Worm (Caenorhabditis elegans) whole organism, L2 larva: ENCODE data around the gene vha-4.

Experiments used
- C34F6.9 ChIP-seq: fragments of 150-350 bp; optimal IDR thresholded peaks from 2 replicates; lab custom pipeline; 2014; ENCODE audit warnings: missing biosample characterization, missing genetic modification characterization
- F13H6.1 ChIP-seq: sonication (generic microtip); optimal IDR thresholded peaks from 2 replicates; lab custom pipeline; 2016; ENCODE audit warnings: missing genetic modification characterization, missing compliant biosample characterization
- Y55F3AM.14 ChIP-seq: fragments of 200-800 bp; sonication (Bioruptor generic); optimal IDR thresholded peaks from 2 replicates; lab custom pipeline; 2018; ENCODE audit warnings: mild to moderate bottlenecking, missing genetic modification characterization, missing compliant biosample characterization
- ZK546.5 ChIP-seq: sonication (generic microtip); optimal IDR thresholded peaks from 2 replicates; lab custom pipeline; 2017; ENCODE audit warnings: missing biosample characterization, missing genetic modification characterization
- alr-1 ChIP-seq: fragments of 150-350 bp; optimal IDR thresholded peaks from 2 replicates; lab custom pipeline; 2014; ENCODE audit warnings: missing biosample characterization, missing genetic modification characterization
- ama-1 ChIP-seq: fragments of 150-350 bp; optimal IDR thresholded peaks from 2 replicates; lab custom pipeline; 2018; ENCODE audit warnings: inconsistent platforms
- blmp-1 ChIP-seq: sonication (generic microtip); optimal IDR thresholded peaks from 2 replicates; lab custom pipeline; 2017; ENCODE audit warnings: missing genetic modification characterization, mild to moderate bottlenecking, missing compliant biosample characterization, antibody characterized with exemption, moderate library complexity; ENCODE audit not compliant: insufficient read depth
- ceh-16 ChIP-seq: fragments of 150-350 bp; optimal IDR thresholded peaks from 2 replicates; lab custom pipeline; 2014; ENCODE audit warnings: missing biosample characterization, missing genetic modification characterization
- crh-2 ChIP-seq: sonication (generic microtip); optimal IDR thresholded peaks from 2 replicates; lab custom pipeline; 2017; ENCODE audit warnings: missing biosample characterization, missing genetic modification characterization
- dmd-4 ChIP-seq: sonication (generic microtip); optimal IDR thresholded peaks from 2 replicates; lab custom pipeline; 2017; ENCODE audit warnings: missing biosample characterization, missing genetic modification characterization
- elt-1 ChIP-seq: fragments of 150-350 bp; optimal IDR thresholded peaks from 2 replicates; lab custom pipeline; 2014; ENCODE audit warnings: missing biosample characterization, missing genetic modification characterization
- elt-3 ChIP-seq: sonication (generic microtip); optimal IDR thresholded peaks from 2 replicates; lab custom pipeline; 2017; ENCODE audit warnings: missing biosample characterization, missing genetic modification characterization
- fos-1 ChIP-seq: fragments of 150-350 bp; optimal IDR thresholded peaks from 2 replicates; lab custom pipeline; 2014; ENCODE audit warnings: missing biosample characterization, missing genetic modification characterization
- lin-11 ChIP-seq: fragments of 150-350 bp; sonication (generic microtip); optimal IDR thresholded peaks from 2 replicates; lab custom pipeline; 2014; ENCODE audit warnings: missing biosample characterization, missing genetic modification characterization, inconsistent platforms, mixed read lengths
- lin-13 ChIP-seq: fragments of 150-350 bp; optimal IDR thresholded peaks from 2 replicates; lab custom pipeline; 2014; ENCODE audit warnings: missing biosample characterization, missing genetic modification reagents, missing genetic modification characterization
- lin-39 ChIP-seq: fragments of 150-350 bp; optimal IDR thresholded peaks from 2 replicates; lab custom pipeline; 2014; ENCODE audit warnings: missing biosample characterization, missing genetic modification reagents, missing genetic modification characterization
- lsy-2 ChIP-seq, 2 experiments: fragments of 150-350 bp in 1 of 2; sonication (generic microtip) in 1 of 2; optimal IDR thresholded peaks; 2 replicates each; lab custom pipeline; 2014 to 2017; ENCODE audit warnings: missing biosample characterization in 2 of 2, missing genetic modification characterization in 2 of 2
- mab-5 ChIP-seq: fragments of 150-350 bp; optimal IDR thresholded peaks from 2 replicates; lab custom pipeline; 2014; ENCODE audit warnings: missing biosample characterization, missing genetic modification characterization
- mbf-1 ChIP-seq: sonication (generic microtip); optimal IDR thresholded peaks from 2 replicates; lab custom pipeline; 2017; ENCODE audit warnings: missing biosample characterization, missing genetic modification characterization
- nhr-10 ChIP-seq: sonication (generic microtip); optimal IDR thresholded peaks from 2 replicates; lab custom pipeline; 2017; ENCODE audit warnings: missing biosample characterization, missing genetic modification characterization
- nhr-11 ChIP-seq: fragments of 150-350 bp; optimal IDR thresholded peaks from 2 replicates; lab custom pipeline; 2014; ENCODE audit warnings: missing biosample characterization, missing genetic modification characterization
- nhr-129 ChIP-seq: fragments of 150-350 bp; optimal IDR thresholded peaks from 2 replicates; lab custom pipeline; 2014; ENCODE audit warnings: missing biosample characterization, missing genetic modification characterization
- nhr-21 ChIP-seq: fragments of 150-350 bp; optimal IDR thresholded peaks from 2 replicates; lab custom pipeline; 2014; ENCODE audit warnings: missing biosample characterization, missing genetic modification characterization
- nhr-23 ChIP-seq: fragments of 150-350 bp; optimal IDR thresholded peaks from 2 replicates; lab custom pipeline; 2014; ENCODE audit warnings: missing biosample characterization, missing genetic modification reagents, missing genetic modification characterization
- nhr-25 ChIP-seq: fragments of 150-350 bp; sonication (generic microtip); optimal IDR thresholded peaks from 3 replicates; lab custom pipeline; 2014; ENCODE audit warnings: missing biosample characterization, missing genetic modification characterization
- nhr-6 ChIP-seq: fragments of 150-350 bp; optimal IDR thresholded peaks from 2 replicates; lab custom pipeline; 2014; ENCODE audit warnings: missing biosample characterization, missing genetic modification characterization
- nhr-77 ChIP-seq: fragments of 150-350 bp; optimal IDR thresholded peaks from 2 replicates; lab custom pipeline; 2014; ENCODE audit warnings: missing biosample characterization, missing genetic modification characterization
- sem-4 ChIP-seq: fragments of 150-350 bp; optimal IDR thresholded peaks from 2 replicates; lab custom pipeline; 2014; ENCODE audit warnings: missing biosample characterization, missing genetic modification reagents, missing genetic modification characterization
- sma-3 ChIP-seq: sonication (generic microtip); optimal IDR thresholded peaks from 2 replicates; lab custom pipeline; 2016; ENCODE audit warnings: missing genetic modification reagents, missing genetic modification characterization, missing compliant biosample characterization
- sma-9 ChIP-seq, 2 experiments: fragments of 150-350 bp in 1 of 2; sonication (generic microtip) in 1 of 2; optimal IDR thresholded peaks; 2 replicates each; lab custom pipeline; 2014 to 2016; ENCODE audit warnings: missing genetic modification characterization in 2 of 2, mild to moderate bottlenecking in 1 of 2, missing biosample characterization in 1 of 2, missing compliant biosample characterization in 1 of 2, missing genetic modification reagents in 1 of 2, moderate library complexity in 1 of 2
- snpc-4 ChIP-seq: fragments of 150-350 bp; optimal IDR thresholded peaks from 2 replicates; lab custom pipeline; 2014; ENCODE audit warnings: missing biosample characterization, missing genetic modification characterization
- unc-39 ChIP-seq: fragments of 150-350 bp; optimal IDR thresholded peaks from 2 replicates; lab custom pipeline; 2014; ENCODE audit warnings: missing biosample characterization, missing genetic modification characterization
- unc-55 ChIP-seq: fragments of 150-350 bp; sonication (generic microtip); optimal IDR thresholded peaks from 3 replicates; lab custom pipeline; 2014; ENCODE audit warnings: missing biosample characterization, missing genetic modification reagents, missing genetic modification characterization
- zag-1 ChIP-seq: fragments of 150-350 bp; optimal IDR thresholded peaks from 2 replicates; lab custom pipeline; 2014; ENCODE audit warnings: missing biosample characterization, missing genetic modification characterization
- ztf-11 ChIP-seq: sonication (generic microtip); optimal IDR thresholded peaks from 2 replicates; lab custom pipeline; 2017; ENCODE audit warnings: missing biosample characterization, missing genetic modification characterization
- ztf-4 ChIP-seq: fragments of 150-350 bp; optimal IDR thresholded peaks from 2 replicates; lab custom pipeline; 2014; ENCODE audit warnings: missing biosample characterization, missing genetic modification characterization

vha-4 gene

DNA sequence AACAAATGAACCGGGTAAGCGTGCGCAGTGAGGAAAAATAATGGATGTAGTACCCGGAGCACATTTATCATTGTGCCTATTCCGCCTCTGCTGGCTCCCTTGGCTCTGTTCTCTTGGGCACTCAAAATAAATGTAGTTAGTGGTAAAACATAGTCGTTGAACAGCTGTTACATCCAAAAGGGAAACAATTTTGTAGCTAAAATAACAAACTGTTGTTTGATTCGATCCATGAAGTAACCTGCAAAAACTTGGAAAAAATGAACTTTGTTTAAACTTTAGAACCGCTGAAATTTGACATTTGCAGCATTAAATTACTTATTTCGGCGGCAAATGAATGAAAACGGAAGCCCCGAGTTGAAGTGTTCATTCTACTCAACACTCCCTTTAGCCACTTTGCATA lies 14.5 kb upstream of the vha-4 start:
- no peak for TF ChIP-seq nhr-25 (tag; lab: Kevin White, UChicago)
- TF ChIP-seq alr-1: no peak
- no peak for TF ChIP-seq mab-5 (tag; lab: Kevin White, UChicago)
- TF ChIP-seq sma-9 (GFP tag; optimal IDR thresholded peaks at IDR 0.05; lab: Kevin White, UChicago): peak; percentile 13
- TF ChIP-seq sma-9 (tag; optimal IDR thresholded peaks at IDR 0.05; lab: Kevin White, UChicago): no peak
- no peak for TF ChIP-seq mbf-1 (tag; lab: Kevin White, UChicago)
- TF ChIP-seq nhr-6 (tag; lab: Kevin White, UChicago): no peak
- TF ChIP-seq, all 48 proteins: peak for 1

DNA sequence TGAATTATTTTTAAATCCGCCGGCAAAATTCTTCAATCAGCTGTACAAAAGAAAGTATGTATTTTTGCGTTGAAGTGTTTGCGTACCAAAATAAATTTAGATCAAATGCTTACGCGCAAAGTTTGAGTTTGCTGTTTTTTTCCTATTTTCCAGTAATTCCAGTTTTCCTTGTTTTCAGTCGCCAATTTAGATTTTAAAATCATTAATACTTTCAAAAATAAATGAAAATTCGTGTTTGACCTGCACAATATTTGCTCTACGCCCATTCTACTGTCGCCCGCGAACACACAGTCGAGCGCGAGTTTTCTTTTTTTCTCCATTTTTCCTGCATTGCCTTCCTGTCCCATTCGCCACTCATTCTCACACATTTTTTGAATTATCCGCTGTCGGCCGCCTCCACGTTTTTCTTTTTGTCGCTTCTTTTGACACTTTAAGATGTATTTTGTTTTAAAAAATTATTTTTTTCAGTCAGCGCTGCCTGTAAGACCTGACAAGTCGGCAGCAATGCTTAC lies 13.7 kb upstream of the vha-4 start, which contains the start of gene ptc-1:
ptc-1 (plus strand) TSS at position 462 of the 512 bp plus-strand sequence.
- TF ChIP-seq fos-1: no peak
- no peak for TF ChIP-seq nhr-77 (tag; lab: Kevin White, UChicago)
- TF ChIP-seq blmp-1 (tag; lab: Kevin White, UChicago): no peak
- TF ChIP-seq zag-1 (tag; lab: Kevin White, UChicago): no peak
- no peak for TF ChIP-seq nhr-21
- no peak for TF ChIP-seq nhr-25 (tag; lab: Kevin White, UChicago)
- TF ChIP-seq ztf-11 (tag; lab: Kevin White, UChicago): no peak
- TF ChIP-seq sma-9 (GFP tag; optimal IDR thresholded peaks at IDR 0.05; lab: Kevin White, UChicago): no peak
- no peak for TF ChIP-seq sma-9 (tag; optimal IDR thresholded peaks at IDR 0.05; lab: Kevin White, UChicago)
- no peak for TF ChIP-seq nhr-6 (tag; lab: Kevin White, UChicago)
- no peak for TF ChIP-seq dmd-4 (tag; lab: Kevin White, UChicago)
- no peak for TF ChIP-seq alr-1
- no peak for TF ChIP-seq nhr-129 (tag; lab: Kevin White, UChicago)
- TF ChIP-seq ztf-4 (tag; lab: Kevin White, UChicago): no peak
- TF ChIP-seq nhr-23 (tag; lab: Kevin White, UChicago): no peak
- no peak for TF ChIP-seq elt-1

DNA sequence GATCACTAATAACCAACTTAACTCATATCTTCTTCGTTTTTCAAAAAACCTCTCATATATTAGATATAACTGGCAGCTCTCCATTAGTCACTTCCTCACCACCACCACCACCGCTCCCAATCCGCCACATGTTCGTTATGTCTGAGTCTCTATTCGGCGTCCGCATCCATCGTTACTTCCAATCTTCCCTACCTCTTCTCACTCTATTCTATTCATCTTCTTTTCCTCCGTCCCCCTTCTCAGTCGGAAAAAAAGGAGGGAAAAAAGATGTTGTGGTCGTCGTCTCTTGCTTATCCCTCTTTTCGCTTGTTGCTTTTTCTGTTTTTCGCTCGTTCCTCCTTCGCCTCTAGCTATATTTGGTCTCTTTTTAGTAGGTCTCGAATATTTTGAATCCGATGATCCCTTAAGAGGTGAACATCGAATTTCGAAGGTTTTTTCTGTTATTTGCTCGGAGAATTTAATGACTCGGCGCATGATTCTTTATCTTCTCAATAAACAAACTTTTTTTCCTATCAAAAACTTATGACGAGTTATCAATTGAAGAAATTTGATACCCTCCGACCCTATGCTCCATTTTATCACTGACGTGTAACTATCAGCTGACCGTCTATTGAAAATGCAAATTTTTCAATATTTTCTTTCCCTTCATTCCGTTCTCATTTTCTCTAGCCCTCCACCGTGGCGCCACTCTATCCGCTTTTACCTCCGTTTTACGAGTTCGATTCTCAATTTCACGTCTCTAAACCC lies 12.9 kb upstream of the vha-4 start:
- no peak for TF ChIP-seq nhr-21
- TF ChIP-seq nhr-11 (tag; lab: Kevin White, UChicago): no peak
- no peak for TF ChIP-seq nhr-10
- peak; percentile 29 for TF ChIP-seq sma-9 (GFP tag; optimal IDR thresholded peaks at IDR 0.05; lab: Kevin White, UChicago)
- TF ChIP-seq sma-9 (tag; optimal IDR thresholded peaks at IDR 0.05; lab: Kevin White, UChicago): no peak
- no peak for TF ChIP-seq alr-1
- TF ChIP-seq lin-11 (tag; lab: Kevin White, UChicago): peak; percentile 40
- TF ChIP-seq sma-3: no peak
- TF ChIP-seq ama-1 (lab: Kevin White, UChicago): peak; percentile 60
- TF ChIP-seq C34F6.9 (tag; lab: Kevin White, UChicago): peak; percentile 64
- TF ChIP-seq nhr-6 (tag; lab: Kevin White, UChicago): no peak
- TF ChIP-seq sem-4 (tag; lab: Kevin White, UChicago): peak; percentile 70
- peak; percentile 50 for TF ChIP-seq zag-1 (tag; lab: Kevin White, UChicago)
- TF ChIP-seq nhr-129 (tag; lab: Kevin White, UChicago): peak; percentile 59
- TF ChIP-seq lin-13 (GFP tag; lab: Kevin White, UChicago): peak; percentile 32
- TF ChIP-seq ZK546.5: no peak
- TF ChIP-seq crh-2: peak; percentile 67
- TF ChIP-seq unc-55 (GFP tag; lab: Kevin White, UChicago): peak; percentile 85
- no peak for TF ChIP-seq blmp-1 (tag; lab: Kevin White, UChicago)
- peak; percentile 22 for TF ChIP-seq lin-39 (tag; lab: Kevin White, UChicago)
- TF ChIP-seq elt-1: no peak
- peak; percentile 80 for TF ChIP-seq fos-1
- peak; percentile 2 for TF ChIP-seq nhr-25 (tag; lab: Kevin White, UChicago)
- TF ChIP-seq mab-5 (tag; lab: Kevin White, UChicago): peak; percentile 64
- TF ChIP-seq nhr-23 (tag; lab: Kevin White, UChicago): no peak
- no peak for TF ChIP-seq unc-39
- no peak for TF ChIP-seq ceh-16
- TF ChIP-seq F13H6.1 (tag; lab: Kevin White, UChicago): peak; percentile 60
- TF ChIP-seq lsy-2 (tag; optimal IDR thresholded peaks at IDR 0.05; lab: Kevin White, UChicago): peak in 1 of 2 experiments; percentile 54
- no peak for TF ChIP-seq elt-3 (tag; lab: Kevin White, UChicago)
- TF ChIP-seq Y55F3AM.14 (GFP tag; lab: Kevin White, UChicago): peak; percentile 40
- TF ChIP-seq snpc-4: peak; percentile 22
- TF ChIP-seq ztf-4 (tag; lab: Kevin White, UChicago): peak; percentile 69
